Worm (Caenorhabditis elegans) whole organism, mixed stage, embryonic: ENCODE measurements around the gene str-66.

ENCODE experiments used
- bed-3 ChIP-seq: fragments of 200-800 bp; sonication (Bioruptor generic); optimal IDR thresholded peaks from 3 replicates; lab custom pipeline; 2018; ENCODE audit warnings: mild to moderate bottlenecking, missing genetic modification characterization, moderate library complexity, missing compliant biosample characterization
- blmp-1 ChIP-seq: fragments of 150-350 bp; optimal IDR thresholded peaks from 2 replicates; lab custom pipeline; 2014; ENCODE audit warnings: missing biosample characterization, missing genetic modification characterization
- ceh-39 ChIP-seq: fragments of 150-350 bp; optimal IDR thresholded peaks from 2 replicates; lab custom pipeline; 2014; ENCODE audit warnings: missing biosample characterization, missing genetic modification characterization
- ceh-43 ChIP-seq: fragments of 200-800 bp; sonication (Bioruptor generic); optimal IDR thresholded peaks from 2 replicates; lab custom pipeline; 2018; ENCODE audit warnings: mild to moderate bottlenecking, missing genetic modification characterization, moderate library complexity, missing compliant biosample characterization
- ceh-83 ChIP-seq: fragments of 200-800 bp; sonication (Bioruptor generic); optimal IDR thresholded peaks from 2 replicates; lab custom pipeline; 2018; ENCODE audit warnings: mild to moderate bottlenecking, missing genetic modification characterization, missing compliant biosample characterization
- ces-1 ChIP-seq: fragments of 150-350 bp; optimal IDR thresholded peaks from 2 replicates; lab custom pipeline; 2014; ENCODE audit warnings: missing biosample characterization, missing genetic modification reagents, missing genetic modification characterization
- cnd-1 ChIP-seq: fragments of 200-800 bp; sonication (Bioruptor generic); optimal IDR thresholded peaks from 2 replicates; lab custom pipeline; 2018; ENCODE audit warnings: mild to moderate bottlenecking, missing genetic modification characterization, missing compliant biosample characterization
- drap-1 ChIP-seq: fragments of 200-800 bp; sonication (Bioruptor generic); optimal IDR thresholded peaks from 3 replicates; lab custom pipeline; 2018; ENCODE audit warnings: mild to moderate bottlenecking, missing genetic modification characterization, missing compliant biosample characterization
- elt-1 ChIP-seq: sonication (generic microtip); optimal IDR thresholded peaks from 2 replicates; lab custom pipeline; 2017; ENCODE audit warnings: missing genetic modification characterization, mild to moderate bottlenecking, missing compliant biosample characterization, antibody characterized with exemption, moderate library complexity, borderline replicate concordance; ENCODE audit not compliant: insufficient read depth
- elt-3 ChIP-seq: fragments of 150-350 bp; optimal IDR thresholded peaks from 2 replicates; lab custom pipeline; 2014; ENCODE audit warnings: missing biosample characterization, missing genetic modification characterization
- flh-1 ChIP-seq: fragments of 200-800 bp; sonication (Bioruptor generic); optimal IDR thresholded peaks from 2 replicates; lab custom pipeline; 2018; ENCODE audit warnings: mild to moderate bottlenecking, missing genetic modification characterization, moderate library complexity, missing compliant biosample characterization
- hlh-1 ChIP-seq: fragments of 150-350 bp; optimal IDR thresholded peaks from 2 replicates; lab custom pipeline; 2014; ENCODE audit warnings: missing biosample characterization, missing genetic modification reagents, missing genetic modification characterization
- lin-13 ChIP-seq: fragments of 150-350 bp; optimal IDR thresholded peaks from 2 replicates; lab custom pipeline; 2014; ENCODE audit warnings: missing biosample characterization, missing genetic modification characterization
- lin-32 ChIP-seq: fragments of 200-800 bp; sonication (Bioruptor generic); optimal IDR thresholded peaks from 2 replicates; lab custom pipeline; 2018; ENCODE audit warnings: mild to moderate bottlenecking, missing genetic modification characterization, missing compliant biosample characterization
- lsy-2 ChIP-seq: fragments of 150-350 bp; optimal IDR thresholded peaks from 2 replicates; lab custom pipeline; 2014; ENCODE audit warnings: missing biosample characterization, missing genetic modification characterization
- mab-5 ChIP-seq: fragments of 150-350 bp; optimal IDR thresholded peaks from 2 replicates; lab custom pipeline; 2014; ENCODE audit warnings: missing biosample characterization, missing genetic modification characterization
- mep-1 ChIP-seq: fragments of 150-350 bp; optimal IDR thresholded peaks from 2 replicates; lab custom pipeline; 2017; ENCODE audit warnings: missing biosample characterization, missing genetic modification reagents, missing genetic modification characterization, inconsistent platforms
- nhr-12 ChIP-seq: fragments of 150-350 bp; optimal IDR thresholded peaks from 2 replicates; lab custom pipeline; 2014; ENCODE audit warnings: missing biosample characterization, missing genetic modification characterization
- nhr-2 ChIP-seq: fragments of 150-350 bp; optimal IDR thresholded peaks from 2 replicates; lab custom pipeline; 2014; ENCODE audit warnings: missing biosample characterization, missing genetic modification characterization
- nhr-237 ChIP-seq: fragments of 150-350 bp; optimal IDR thresholded peaks from 2 replicates; lab custom pipeline; 2014; ENCODE audit warnings: missing biosample characterization, missing genetic modification characterization
- nhr-28 ChIP-seq: fragments of 150-350 bp; optimal IDR thresholded peaks from 2 replicates; lab custom pipeline; 2014; ENCODE audit warnings: missing biosample characterization, missing genetic modification characterization
- nhr-76 ChIP-seq: sonication (generic microtip); optimal IDR thresholded peaks from 2 replicates; lab custom pipeline; 2017; ENCODE audit warnings: missing biosample characterization, missing genetic modification characterization
- sem-2 ChIP-seq: fragments of 200-800 bp; sonication (Bioruptor generic); optimal IDR thresholded peaks from 2 replicates; lab custom pipeline; 2018; ENCODE audit warnings: mild to moderate bottlenecking, missing genetic modification characterization, missing compliant biosample characterization
- snpc-4 ChIP-seq: fragments of 150-350 bp; optimal IDR thresholded peaks from 2 replicates; lab custom pipeline; 2014; ENCODE audit warnings: missing biosample characterization, missing genetic modification characterization
- sptf-1 ChIP-seq: sonication (generic microtip); optimal IDR thresholded peaks from 2 replicates; lab custom pipeline; 2017; ENCODE audit warnings: mild to moderate bottlenecking, missing genetic modification characterization, moderate library complexity, missing compliant biosample characterization
- tbx-8 ChIP-seq: fragments of 200-800 bp; sonication (Bioruptor generic); optimal IDR thresholded peaks from 2 replicates; lab custom pipeline; 2018; ENCODE audit warnings: mild to moderate bottlenecking, missing genetic modification characterization, moderate library complexity, missing compliant biosample characterization
- unc-120 ChIP-seq: sonication (generic microtip); optimal IDR thresholded peaks from 2 replicates; lab custom pipeline; 2017; ENCODE audit warnings: missing genetic modification characterization, missing compliant biosample characterization; ENCODE audit not compliant: poor library complexity, severe bottlenecking
- unc-39 ChIP-seq: fragments of 150-350 bp; optimal IDR thresholded peaks from 2 replicates; lab custom pipeline; 2014; ENCODE audit warnings: missing biosample characterization, missing genetic modification characterization
- unc-62 ChIP-seq: fragments of 150-350 bp; optimal IDR thresholded peaks from 2 replicates; lab custom pipeline; 2014; ENCODE audit warnings: missing biosample characterization, missing genetic modification reagents, missing genetic modification characterization
- zip-8 ChIP-seq: fragments of 150-350 bp; optimal IDR thresholded peaks from 2 replicates; lab custom pipeline; 2014; ENCODE audit warnings: missing biosample characterization, missing genetic modification characterization
- ztf-11 ChIP-seq: fragments of 150-350 bp; optimal IDR thresholded peaks from 2 replicates; lab custom pipeline; 2014; ENCODE audit warnings: missing biosample characterization, missing genetic modification characterization

The str-66 gene

DNA sequence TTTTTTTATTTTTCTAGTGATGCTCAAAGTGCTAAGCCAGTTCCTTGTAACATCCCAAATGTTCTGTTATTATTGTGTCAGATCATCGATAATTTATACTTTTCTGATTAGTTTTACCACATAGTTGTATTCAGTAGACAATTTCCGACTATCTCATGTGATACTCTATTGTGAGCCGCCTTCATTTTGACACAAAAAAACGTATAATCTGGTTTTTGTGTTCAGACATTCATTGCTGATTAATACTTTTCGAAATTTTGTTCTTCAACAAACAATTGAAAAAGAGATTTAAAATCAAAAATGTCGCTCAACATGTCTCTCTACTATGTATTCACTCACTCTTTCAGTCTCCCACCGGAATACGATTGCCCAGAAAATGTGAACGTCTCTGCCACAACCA, 22.6 kb downstream of the str-66 start, which contains the start of gene srt-7:
Gene srt-7 (plus strand): TSS at position 301 of the 400 bp plus-strand sequence.
- TF ChIP-seq sem-2 = no peak
- TF ChIP-seq ceh-39 (tag; lab: Kevin White, UChicago) = no peak
- no peak for TF ChIP-seq snpc-4 (tag; lab: Kevin White, UChicago)
- TF ChIP-seq lin-13 = no peak
- TF ChIP-seq hlh-1 (tag; lab: Kevin White, UChicago) = no peak
- TF ChIP-seq blmp-1 (tag; lab: Kevin White, UChicago) = no peak
- TF ChIP-seq nhr-28 (tag; lab: Kevin White, UChicago) = no peak
- no peak for TF ChIP-seq bed-3 (GFP tag; lab: Kevin White, UChicago)
- TF ChIP-seq mab-5 (tag; lab: Kevin White, UChicago) = no peak

DNA sequence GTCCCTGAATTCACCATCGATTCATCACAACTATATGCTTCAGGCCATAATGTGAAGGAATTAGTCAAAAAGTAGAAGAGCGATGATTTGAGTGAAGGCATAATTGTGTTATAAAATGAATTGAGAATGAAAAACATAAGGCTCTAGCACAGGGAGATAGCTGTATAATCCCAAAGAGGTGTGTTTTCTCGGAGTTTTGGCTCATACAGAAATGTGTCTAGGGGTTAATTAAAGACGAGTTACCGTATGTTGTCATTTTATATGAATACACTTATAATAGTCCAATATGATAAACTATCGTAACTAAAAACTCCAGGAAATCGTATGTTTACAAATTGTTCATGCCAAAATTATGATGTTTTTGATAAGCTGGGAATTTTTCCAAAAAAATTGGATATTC, 23.2 kb downstream of the str-66 start, which contains the start of gene srt-5:
Gene srt-5 (minus strand): TSS at position 101 of the 400 bp plus-strand sequence.
- TF ChIP-seq nhr-12 (tag; lab: Kevin White, UChicago) (no peak), nhr-28 (tag; lab: Kevin White, UChicago) (no peak), elt-1 (tag; lab: Kevin White, UChicago) (no peak), unc-62 (GFP tag; lab: Kevin White, UChicago) (no peak), snpc-4 (tag; lab: Kevin White, UChicago) (no peak), flh-1 (no peak), hlh-1 (tag; lab: Kevin White, UChicago) (no peak), ceh-83 (no peak), ceh-43 (GFP tag; lab: Kevin White, UChicago) (no peak), blmp-1 (tag; lab: Kevin White, UChicago) (no peak), lin-13 (no peak), ztf-11 (tag; lab: Kevin White, UChicago) (no peak), nhr-2 (tag; lab: Kevin White, UChicago) (no peak), sptf-1 (tag; lab: Kevin White, UChicago) (no peak), zip-8 (no peak), mab-5 (tag; lab: Kevin White, UChicago) (no peak), unc-120 (tag; lab: Kevin White, UChicago) (no peak), drap-1 (no peak)
- TF ChIP-seq, all 35 proteins: peak for 0

DNA sequence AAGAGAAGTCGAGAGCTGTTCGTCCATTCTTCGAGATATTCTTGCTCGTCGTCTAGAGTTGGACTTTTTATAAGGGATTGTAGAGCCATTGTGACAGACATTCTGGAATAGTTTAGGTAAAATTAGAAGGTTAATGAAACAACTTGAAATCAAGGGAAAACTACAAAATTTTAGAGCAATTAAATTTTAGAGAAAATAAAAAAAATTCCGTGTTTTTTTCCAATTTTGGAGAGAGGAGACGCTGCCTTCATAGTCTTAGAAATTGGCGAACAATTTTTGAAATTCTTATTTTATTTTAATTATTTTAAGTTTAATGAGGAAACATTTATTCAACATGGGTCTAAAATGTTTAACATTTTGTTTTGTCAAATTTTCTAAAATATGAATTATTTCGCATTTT, 32.5 kb downstream of the str-66 start, which contains the start of gene C50H11.13:
Gene C50H11.13 (minus strand): TSS at position 101 of the 400 bp plus-strand sequence.
- TF ChIP-seq blmp-1 (tag; lab: Kevin White, UChicago) (no peak), ceh-39 (tag; lab: Kevin White, UChicago) (no peak), lin-32 (no peak), nhr-2 (tag; lab: Kevin White, UChicago) (no peak), nhr-28 (tag; lab: Kevin White, UChicago) (no peak), lsy-2 (tag; lab: Kevin White, UChicago) (no peak), mep-1 (tag; lab: Kevin White, UChicago) (no peak), ces-1 (GFP tag; lab: Kevin White, UChicago) (no peak), nhr-12 (tag; lab: Kevin White, UChicago) (no peak)
- TF ChIP-seq, all 35 proteins: peak for 0

DNA sequence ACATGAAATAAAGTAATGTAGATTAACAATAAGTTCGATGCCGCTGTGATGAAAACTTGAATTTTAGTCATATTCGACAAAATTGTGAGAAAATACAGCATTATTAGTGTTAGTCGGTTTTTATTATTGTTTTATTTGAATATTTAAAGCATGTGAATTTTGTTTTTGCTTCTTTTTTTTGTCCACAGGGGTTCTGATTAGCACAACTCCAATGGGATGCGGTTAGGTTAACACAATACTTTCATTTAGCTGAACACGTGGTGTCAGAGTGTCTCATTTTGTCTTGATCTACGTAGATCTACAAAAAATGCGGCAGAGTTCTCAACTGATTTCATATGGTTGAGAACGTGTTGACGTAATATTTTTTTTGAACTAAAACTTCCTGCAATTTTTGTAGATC, 34.9 kb downstream of the str-66 start, which contains the start of gene str-40:
Gene str-40 (minus strand): TSS at position 101 of the 400 bp plus-strand sequence.
- no peak for TF ChIP-seq unc-62 (GFP tag; lab: Kevin White, UChicago)
- TF ChIP-seq elt-3 (tag; lab: Kevin White, UChicago) = no peak
- no peak for TF ChIP-seq unc-39
- TF ChIP-seq mab-5 (tag; lab: Kevin White, UChicago) = no peak
- no peak for TF ChIP-seq hlh-1 (tag; lab: Kevin White, UChicago)
- no peak for TF ChIP-seq snpc-4 (tag; lab: Kevin White, UChicago)
- no peak for TF ChIP-seq tbx-8 (GFP tag; lab: Kevin White, UChicago)
- no peak for TF ChIP-seq cnd-1 (tag; lab: Kevin White, UChicago)

DNA sequence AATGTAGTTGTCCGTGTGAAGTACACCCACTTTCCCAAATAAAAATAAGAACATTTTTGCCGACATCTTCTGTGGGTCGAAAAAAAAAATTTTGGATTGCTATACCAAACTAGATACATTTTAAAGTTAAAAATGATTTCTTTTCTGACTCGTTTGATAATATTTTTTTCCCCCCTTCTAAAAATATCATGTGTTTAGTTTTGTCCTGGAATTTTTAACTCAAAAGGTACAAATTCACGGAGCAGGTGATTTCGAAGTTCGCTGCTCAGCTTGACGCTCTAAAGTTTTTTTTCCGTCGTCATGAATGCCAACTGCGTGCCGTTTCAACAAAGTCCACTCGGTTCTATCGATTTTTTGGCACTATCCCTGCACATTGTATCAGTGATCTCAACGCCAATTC, 38.1 kb downstream of the str-66 start, which contains the start of gene srh-185:
Gene srh-185 (plus strand): TSS at position 301 of the 400 bp plus-strand sequence.
- TF ChIP-seq nhr-237 (no peak), ceh-43 (GFP tag; lab: Kevin White, UChicago) (no peak), tbx-8 (GFP tag; lab: Kevin White, UChicago) (no peak), sptf-1 (tag; lab: Kevin White, UChicago) (no peak), sem-2 (no peak), nhr-76 (tag; lab: Kevin White, UChicago) (no peak), elt-1 (tag; lab: Kevin White, UChicago) (no peak), mab-5 (tag; lab: Kevin White, UChicago) (no peak), bed-3 (GFP tag; lab: Kevin White, UChicago) (no peak), unc-120 (tag; lab: Kevin White, UChicago) (no peak), unc-62 (GFP tag; lab: Kevin White, UChicago) (no peak), mep-1 (tag; lab: Kevin White, UChicago) (no peak)
